Worm (Caenorhabditis elegans) whole organism, early embryonic: ENCODE data around the gene AH9.3.

Experiments used
- B0310.2 ChIP-seq: sonication (generic microtip); optimal IDR thresholded peaks from 2 replicates; lab custom pipeline; 2016; ENCODE audit warnings: mild to moderate bottlenecking, missing genetic modification characterization, missing compliant biosample characterization
- F13C5.2 ChIP-seq: sonication (generic microtip); optimal IDR thresholded peaks from 2 replicates; lab custom pipeline; 2017; ENCODE audit warnings: mild to moderate bottlenecking, missing genetic modification characterization, inconsistent platforms, missing compliant biosample characterization
- aly-1 ChIP-seq: sonication (generic microtip); optimal IDR thresholded peaks from 2 replicates; lab custom pipeline; 2016; ENCODE audit warnings: missing genetic modification characterization, missing compliant biosample characterization
- ama-1 ChIP-seq: fragments of 150-350 bp; optimal IDR thresholded peaks from 2 replicates; lab custom pipeline; 2014
- ceh-13 ChIP-seq: fragments of 200-800 bp; sonication (Bioruptor generic); optimal IDR thresholded peaks from 2 replicates; lab custom pipeline; 2018; ENCODE audit warnings: mild to moderate bottlenecking, missing genetic modification characterization, missing compliant biosample characterization
- ceh-36 ChIP-seq: sonication (generic microtip); optimal IDR thresholded peaks from 2 replicates; lab custom pipeline; 2016; ENCODE audit warnings: missing genetic modification characterization, inconsistent platforms, missing compliant biosample characterization
- ets-7 ChIP-seq: sonication (generic microtip); optimal IDR thresholded peaks from 2 replicates; lab custom pipeline; 2016; ENCODE audit warnings: missing genotype, missing genetic modification characterization, missing compliant biosample characterization
- flt-1 ChIP-seq: fragments of 200-800 bp; sonication (Bioruptor generic); IDR thresholded peaks from 2 replicates; pipeline ENCODE4 v1.3.6; 2022; ENCODE audit warnings: missing genetic modification characterization, missing compliant biosample characterization
- hmbx-1 ChIP-seq: sonication (generic microtip); optimal IDR thresholded peaks from 2 replicates; lab custom pipeline; 2016; ENCODE audit warnings: mild to moderate bottlenecking, missing genetic modification characterization, missing compliant biosample characterization
- hmg-4 ChIP-seq: fragments of 200-800 bp; sonication (Bioruptor generic); optimal IDR thresholded peaks from 2 replicates; lab custom pipeline; 2018; ENCODE audit warnings: mild to moderate bottlenecking, missing genetic modification characterization, missing compliant biosample characterization
- hnd-1 ChIP-seq: sonication (generic microtip); optimal IDR thresholded peaks from 2 replicates; lab custom pipeline; 2016; ENCODE audit warnings: missing genetic modification characterization, missing compliant biosample characterization
- pes-1 ChIP-seq: fragments of 200-800 bp; sonication (Bioruptor generic); IDR thresholded peaks from 2 replicates; pipeline ENCODE4 v1.3.6; 2022; ENCODE audit warnings: missing genetic modification reagents, missing genetic modification characterization, missing compliant biosample characterization
- scrt-1 ChIP-seq: fragments of 200-800 bp; sonication (Bioruptor generic); IDR thresholded peaks from 2 replicates; pipeline ENCODE4 v1.3.6; 2022; ENCODE audit warnings: missing genetic modification characterization, missing compliant biosample characterization
- sea-1 ChIP-seq: fragments of 200-800 bp; sonication (Bioruptor generic); conservative IDR thresholded peaks from 2 replicates; pipeline ENCODE4 v1.3.6; 2022; ENCODE audit warnings: missing genetic modification characterization, missing compliant biosample characterization
- tbx-11 ChIP-seq: fragments of 200-800 bp; sonication (Bioruptor generic); IDR thresholded peaks from 2 replicates; pipeline ENCODE4 v1.3.6; 2022; ENCODE audit warnings: missing genetic modification characterization, missing compliant biosample characterization
- tbx-37 ChIP-seq: fragments of 200-800 bp; sonication (Bioruptor generic); conservative IDR thresholded peaks from 2 replicates; pipeline ENCODE4 v1.3.6; 2022; ENCODE audit warnings: missing genetic modification reagents, missing genetic modification characterization, missing compliant biosample characterization
- tra-4 ChIP-seq: sonication (generic microtip); optimal IDR thresholded peaks from 2 replicates; lab custom pipeline; 2017; ENCODE audit warnings: missing genetic modification characterization, missing compliant biosample characterization

Gene AH9.3

DNA sequence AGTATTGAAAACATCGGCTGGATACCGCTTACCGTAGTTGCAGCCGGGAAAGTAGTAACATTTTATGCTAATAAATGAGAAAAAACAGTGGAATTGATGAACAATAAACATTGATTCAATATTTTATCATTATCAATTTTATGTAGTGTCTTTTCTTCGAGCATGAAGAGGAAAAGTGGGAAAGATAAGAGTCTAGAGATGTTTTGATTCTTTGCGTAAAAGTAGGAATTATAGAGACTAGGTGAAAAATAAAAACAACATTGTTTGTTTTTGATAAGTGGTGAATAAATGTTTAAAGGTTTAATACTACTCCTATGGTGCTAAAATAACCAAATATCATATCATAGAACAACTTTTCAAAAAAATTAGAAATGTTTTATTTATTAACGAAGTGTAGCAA is 1.5 kb upstream of the AH9.3 start:
- no peak for TF ChIP-seq F13C5.2
- TF ChIP-seq ama-1 (lab: Kevin White, UChicago), result no peak
- TF ChIP-seq hnd-1 (tag; lab: Kevin White, UChicago), result no peak
- TF ChIP-seq ets-7, result no peak
- no peak for TF ChIP-seq flt-1 (GFP tag; lab: Robert Waterston, UW)
- TF ChIP-seq sea-1 (GFP tag; lab: Robert Waterston, UW), result no peak
- TF ChIP-seq scrt-1 (GFP tag; lab: Robert Waterston, UW), result no peak
- no peak for TF ChIP-seq hmbx-1 (tag; lab: Kevin White, UChicago)
- no peak for TF ChIP-seq tbx-37 (GFP tag; lab: Robert Waterston, UW)
- TF ChIP-seq tbx-11, result no peak
- no peak for TF ChIP-seq ceh-13 (GFP tag; lab: Kevin White, UChicago)
- TF ChIP-seq tra-4, result no peak
- no peak for TF ChIP-seq ceh-36
- no peak for TF ChIP-seq hmg-4
- no peak for TF ChIP-seq aly-1 (tag; lab: Kevin White, UChicago)
- TF ChIP-seq pes-1 (GFP tag; lab: Robert Waterston, UW), result no peak
- no peak for TF ChIP-seq B0310.2

DNA sequence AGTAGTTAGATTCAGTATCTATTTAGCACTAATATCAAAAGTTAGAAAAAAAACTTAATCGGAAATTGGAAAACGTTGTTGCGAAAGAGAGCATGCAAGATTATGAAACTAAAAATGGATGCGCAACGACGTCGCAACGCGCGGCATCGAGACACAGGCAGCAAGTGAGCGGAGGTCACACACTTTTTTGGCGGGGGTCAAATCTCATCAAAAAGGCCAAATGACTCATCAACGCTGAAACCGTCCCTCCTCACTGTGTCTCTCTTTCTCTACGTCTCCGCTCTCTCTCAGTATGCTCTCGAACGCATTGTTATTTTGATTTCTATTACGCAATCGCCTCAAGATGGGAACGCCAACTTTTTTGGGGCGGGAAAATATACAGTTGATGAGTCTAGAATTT is 2.5 kb downstream of the AH9.3 start:
- TF ChIP-seq ama-1 (lab: Kevin White, UChicago), result no peak
- no peak for TF ChIP-seq pes-1 (GFP tag; lab: Robert Waterston, UW)
- TF ChIP-seq B0310.2, result no peak
- TF ChIP-seq aly-1 (tag; lab: Kevin White, UChicago), result no peak
- no peak for TF ChIP-seq hmbx-1 (tag; lab: Kevin White, UChicago)
- TF ChIP-seq flt-1 (GFP tag; lab: Robert Waterston, UW), result no peak
- TF ChIP-seq tbx-11, result no peak
- TF ChIP-seq ets-7, result no peak
- no peak for TF ChIP-seq tbx-37 (GFP tag; lab: Robert Waterston, UW)
- TF ChIP-seq hnd-1 (tag; lab: Kevin White, UChicago), result no peak
- no peak for TF ChIP-seq hmg-4

- TF ChIP-seq ama-1 (lab: Kevin White, UChicago) (no peak), hmg-4 (no peak), flt-1 (GFP tag; lab: Robert Waterston, UW) (no peak), ceh-36 (no peak), tra-4 (no peak), hnd-1 (tag; lab: Kevin White, UChicago) (no peak), B0310.2 (no peak), tbx-37 (GFP tag; lab: Robert Waterston, UW) (no peak)
Measured at ce11 chrX:2258001-2258400, 2.9 kb downstream of the AH9.3 start, which contains the start of gene crn-4. crn-4 (minus strand) TSS chrX:2258101.

DNA sequence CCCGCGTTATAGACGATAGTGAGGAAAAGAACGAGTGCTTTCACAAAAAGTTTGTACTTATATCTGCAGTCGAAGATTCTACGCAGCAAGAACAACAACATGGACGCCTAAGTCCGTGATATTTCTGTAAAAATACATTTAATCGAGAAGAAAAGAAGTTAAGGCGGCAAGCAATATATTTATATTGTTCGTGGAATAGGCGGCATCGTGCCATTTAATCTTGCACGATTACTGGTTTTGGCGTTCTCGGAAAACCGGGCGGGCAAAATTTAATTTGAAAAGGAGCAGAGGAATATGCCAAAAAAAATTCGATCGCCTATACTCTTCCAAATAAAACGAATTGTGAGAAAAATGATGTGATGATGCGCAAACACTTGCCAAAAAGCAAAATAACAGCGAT is 14.0 kb downstream of the AH9.3 start, which contains the start of gene AH9.1:
TSS of gene AH9.1 (minus strand) at position 101 of the 400 bp plus-strand sequence.
- no peak for TF ChIP-seq hnd-1 (tag; lab: Kevin White, UChicago)
- no peak for TF ChIP-seq pes-1 (GFP tag; lab: Robert Waterston, UW)
- TF ChIP-seq hmbx-1 (tag; lab: Kevin White, UChicago), result no peak
- TF ChIP-seq tbx-11, result no peak
- TF ChIP-seq aly-1 (tag; lab: Kevin White, UChicago), result no peak

DNA sequence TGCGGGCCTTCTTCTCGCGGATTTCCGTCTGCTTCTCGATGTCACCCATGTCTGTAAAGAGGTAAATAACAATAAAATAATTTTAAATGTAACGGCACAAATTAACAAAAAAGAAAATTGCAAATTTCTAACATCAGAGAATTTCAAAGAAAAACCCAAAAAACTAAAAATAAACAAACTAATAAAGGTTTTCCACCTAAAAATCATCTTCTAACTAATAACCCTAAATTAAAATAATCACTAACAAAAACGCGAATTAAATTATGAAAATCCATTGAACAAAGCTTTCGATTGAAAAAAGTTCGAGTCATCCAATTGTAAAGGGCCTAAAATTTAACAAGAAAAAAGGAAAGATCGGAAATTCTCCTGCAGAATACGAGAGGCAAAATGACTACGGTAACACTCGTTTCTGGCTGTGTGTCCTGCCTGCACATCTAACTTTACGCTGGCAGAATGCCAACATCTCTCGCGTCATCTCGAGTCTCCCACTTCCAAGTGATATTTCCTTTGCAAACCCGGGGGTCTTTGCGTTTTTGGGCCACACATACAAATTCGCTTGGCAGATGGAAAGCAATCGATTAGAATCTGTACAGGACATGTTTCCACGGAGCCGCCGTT is 18.2 kb downstream of the AH9.3 start, which contains the start of gene rpl-11.2:
TSS of gene rpl-11.2 (minus strand) at position 51 of the 618 bp plus-strand sequence.
- TF ChIP-seq ceh-36 (no peak), aly-1 (tag; lab: Kevin White, UChicago) (no peak), hnd-1 (tag; lab: Kevin White, UChicago) (no peak), tbx-11 (no peak), ets-7 (no peak), hmbx-1 (tag; lab: Kevin White, UChicago) (peak; percentile 7), F13C5.2 (peak; percentile 81), B0310.2 (no peak), tbx-37 (GFP tag; lab: Robert Waterston, UW) (peak; percentile 52; the same call in 1 of the 2 replicates), ama-1 (lab: Kevin White, UChicago) (no peak), hmg-4 (peak; percentile 79), tra-4 (no peak), scrt-1 (GFP tag; lab: Robert Waterston, UW) (no peak), flt-1 (GFP tag; lab: Robert Waterston, UW) (peak; percentile 57; the same call in 1 of the 2 replicates), sea-1 (GFP tag; lab: Robert Waterston, UW) (0 out of 2 replicates have a peak, but pooled peaks have one; percentile 23), pes-1 (GFP tag; lab: Robert Waterston, UW) (no peak; the same call in 1 of the 2 replicates), ceh-13 (GFP tag; lab: Kevin White, UChicago) (no peak)

- no peak for TF ChIP-seq hmg-4
- TF ChIP-seq tbx-37 (GFP tag; lab: Robert Waterston, UW), result no peak
- no peak for TF ChIP-seq scrt-1 (GFP tag; lab: Robert Waterston, UW)
Measured at ce11 chrX:2241147-2241798, 19.6 kb downstream of the AH9.3 start.

DNA sequence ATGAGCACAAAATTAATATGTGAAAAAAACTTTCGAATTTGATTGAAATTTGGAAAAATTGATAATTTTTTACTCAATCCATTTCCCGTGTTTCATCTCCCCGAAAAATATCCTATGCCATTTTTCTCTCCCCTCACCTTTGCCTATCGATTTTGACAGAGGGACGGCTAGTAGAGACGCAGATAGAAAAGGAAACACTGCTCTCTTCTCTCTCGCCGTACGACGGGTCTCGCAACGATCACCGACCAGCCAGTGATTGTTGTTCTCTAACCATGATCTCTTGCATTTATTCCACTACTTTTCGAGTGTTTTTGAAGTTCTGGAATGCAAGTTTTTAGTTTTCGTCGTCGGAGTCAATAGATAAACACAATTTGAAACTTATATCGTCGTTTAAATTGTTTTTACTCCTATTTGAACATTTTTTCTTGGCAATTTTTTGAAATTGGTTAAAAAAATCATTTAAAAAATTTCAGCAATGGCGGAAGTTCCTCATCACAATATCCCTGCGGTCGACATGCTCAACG is 23.4 kb downstream of the AH9.3 start, which contains the start of gene vha-15:
TSS of gene vha-15 (plus strand) at position 474 of the 524 bp plus-strand sequence.
- TF ChIP-seq F13C5.2 (peak; percentile 51), ceh-36 (no peak)

DNA sequence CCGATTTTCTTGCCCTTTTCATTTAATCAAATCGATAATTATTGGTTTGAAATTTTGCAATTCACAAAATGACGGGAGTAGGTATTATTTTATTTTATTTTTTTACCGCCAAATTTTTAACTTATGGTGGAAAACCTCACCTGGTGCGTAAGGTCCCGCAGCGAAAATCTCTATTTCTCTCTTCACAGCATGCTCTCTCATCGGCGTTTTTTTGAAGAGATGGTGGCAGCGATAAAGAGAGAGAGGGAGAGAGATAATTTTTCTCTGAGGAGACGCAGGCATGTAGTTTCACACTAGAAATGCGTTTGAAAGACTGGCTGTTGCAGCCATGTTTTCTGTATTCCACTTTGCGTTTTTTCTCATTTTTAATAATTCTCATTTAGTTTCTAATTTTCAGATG is 27.0 kb downstream of the AH9.3 start, which contains the start of gene T14F9.2:
TSS of gene T14F9.2 (plus strand) at position 396 of the 400 bp plus-strand sequence.
- TF ChIP-seq aly-1 (tag; lab: Kevin White, UChicago) (no peak), hnd-1 (tag; lab: Kevin White, UChicago) (no peak), flt-1 (GFP tag; lab: Robert Waterston, UW) (no peak), scrt-1 (GFP tag; lab: Robert Waterston, UW) (no peak), tra-4 (no peak), tbx-11 (no peak), tbx-37 (GFP tag; lab: Robert Waterston, UW) (no peak), ama-1 (lab: Kevin White, UChicago) (no peak), ceh-13 (GFP tag; lab: Kevin White, UChicago) (no peak), pes-1 (GFP tag; lab: Robert Waterston, UW) (no peak), hmg-4 (no peak), hmbx-1 (tag; lab: Kevin White, UChicago) (no peak)
